Worm (Caenorhabditis elegans): ENCODE data around the gene ctl-1.
A peak's percentile ranks its signal among the peaks of the same experiment; 100 is the strongest.
"Not testable (repeated sequence)": the region's sequence is repeated elsewhere in the genome, so short reads cannot be mapped to it uniquely, and the experiment has no call there.

The ctl-1 gene

DNA sequence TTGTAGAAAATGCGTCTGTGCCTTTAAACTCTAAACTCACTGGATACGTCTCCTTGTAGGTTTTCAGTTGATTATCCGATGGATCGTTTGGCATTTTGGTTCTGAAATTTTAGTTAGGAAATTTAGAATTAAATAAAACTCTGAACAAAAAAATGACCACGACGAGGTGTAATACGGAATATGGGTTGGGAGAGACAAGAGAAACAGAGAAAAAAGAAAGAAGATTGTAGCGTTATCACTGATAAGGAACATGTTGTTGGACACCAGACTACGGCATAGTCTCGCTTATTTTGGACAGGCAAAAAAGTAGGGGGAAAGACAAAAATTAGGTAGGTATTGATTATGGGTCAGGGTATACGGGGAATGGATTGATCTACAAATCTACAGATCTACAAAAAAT, at the start of gene ctl-1:
TSS of gene ctl-1 (minus strand) at position 101 of the 400 bp plus-strand sequence.
- TF ChIP-seq D2030.7 (GFP tag; IDR thresholded peaks at IDR 0.05); madf-8 (GFP tag; conservative IDR thresholded peaks at IDR 0.05); lin-35 (GFP tag; optimal IDR thresholded peaks at IDR 0.05): not testable (repeated sequence)

DNA sequence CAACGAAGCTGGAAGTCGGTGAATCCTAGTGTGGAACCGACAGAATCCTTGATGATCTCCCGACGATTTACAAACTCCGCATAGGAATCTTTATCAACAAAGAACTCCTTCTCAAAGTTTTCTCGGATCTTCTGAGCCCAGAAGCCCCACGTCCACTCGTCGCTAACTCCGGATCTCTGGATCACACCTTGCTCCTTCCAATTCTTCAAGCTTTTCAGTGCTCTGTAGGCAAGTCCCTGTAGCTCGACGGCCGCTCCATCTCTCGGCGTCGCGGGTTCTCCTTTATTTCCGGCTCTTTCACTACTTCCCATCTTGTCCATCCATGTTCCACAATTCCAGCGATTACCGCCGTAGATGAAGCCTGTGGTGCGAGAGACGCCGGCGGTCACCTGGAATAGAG, 45.3 kb upstream of the ctl-1 start:
- TF ChIP-seq B0035.1 (tag; optimal IDR thresholded peaks at IDR 0.05) (no peak), lin-35 (GFP tag; optimal IDR thresholded peaks at IDR 0.05) (no peak), F49E8.2 (tag; optimal IDR thresholded peaks at IDR 0.05; ENCODE audit: insufficient read depth) (no peak), nhr-80 (tag; optimal IDR thresholded peaks at IDR 0.05) (no peak), K12H6.12 (tag; optimal IDR thresholded peaks at IDR 0.05) (no peak), T26A5.8 (tag; optimal IDR thresholded peaks at IDR 0.05) (no peak), snpc-4 (GFP tag; optimal IDR thresholded peaks at IDR 0.05) (no peak), snpc-4 (tag; optimal IDR thresholded peaks at IDR 0.05) (no peak), dpl-1 (GFP tag; optimal IDR thresholded peaks at IDR 0.05) (no peak), lin-40 (tag; optimal IDR thresholded peaks at IDR 0.05) (no peak)

DNA sequence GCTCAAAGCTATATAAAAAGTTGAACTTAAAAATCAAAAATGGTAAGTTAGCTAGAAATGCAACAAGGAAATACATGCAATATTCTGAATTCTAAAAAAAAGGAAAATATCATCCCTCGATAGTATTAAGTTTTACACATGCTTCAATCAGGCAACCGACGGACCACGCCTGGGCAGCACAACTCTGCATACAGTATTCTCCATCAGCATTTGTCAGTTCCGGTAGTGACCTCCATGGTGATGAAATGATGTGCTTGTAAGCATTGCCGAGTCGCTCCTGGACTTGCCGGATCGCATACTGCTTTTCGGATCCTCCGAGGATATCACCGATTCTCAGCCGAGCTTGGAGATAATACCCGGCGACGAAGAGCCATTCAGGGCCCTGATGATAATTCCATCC, 44.7 kb upstream of the ctl-1 start:
- TF ChIP-seq Y95B8A.8 (GFP tag; IDR thresholded peaks at IDR 0.05) (no peak; the same call in 1 of the 2 replicates), sea-2 (GFP tag; IDR thresholded peaks at IDR 0.05) (no peak), T26A5.8 (tag; optimal IDR thresholded peaks at IDR 0.05) (peak; percentile 4), ceh-27 (GFP tag; optimal IDR thresholded peaks at IDR 0.05) (no peak), tlf-1 (GFP tag; optimal IDR thresholded peaks at IDR 0.05) (peak; percentile 31), ceh-40 (GFP tag; IDR thresholded peaks at IDR 0.05) (peak; percentile 59; the same call in 1 of the 2 replicates), cebp-1 (GFP tag; IDR thresholded peaks at IDR 0.05) (no peak), cebp-1 (tag; optimal IDR thresholded peaks at IDR 0.05) (peak; percentile 71), T07F8.4 (tag; optimal IDR thresholded peaks at IDR 0.05) (no peak), F49E8.2 (tag; optimal IDR thresholded peaks at IDR 0.05; ENCODE audit: insufficient read depth) (peak; percentile 75), mcd-1 (GFP tag; IDR thresholded peaks at IDR 0.05) (peak; percentile 38; the same call in 1 of the 2 replicates), akir-1 (GFP tag; optimal IDR thresholded peaks at IDR 0.05) (no peak), hlh-26 (GFP tag; conservative IDR thresholded peaks at IDR 0.05) (no peak), D2030.7 (GFP tag; IDR thresholded peaks at IDR 0.05) (0 out of 2 replicates have a peak, but pooled peaks have one; percentile 13), egl-44 (GFP tag; IDR thresholded peaks at IDR 0.05) (0 out of 2 replicates have a peak, but pooled peaks have one; percentile 41), Y79H2A.3 (GFP tag; conservative IDR thresholded peaks at IDR 0.05) (0 out of 2 replicates have a peak, but pooled peaks have one; percentile 32), F33H1.4 (GFP tag; IDR thresholded peaks at IDR 0.05) (no peak), hrde-1 (tag; optimal IDR thresholded peaks at IDR 0.05; ENCODE audit: borderline replicate concordance) (peak; percentile 70), F37B4.10 (GFP tag; IDR thresholded peaks at IDR 0.05) (no peak), tbp1 (GFP tag; optimal IDR thresholded peaks at IDR 0.05) (peak; percentile 48), hsf-1 (GFP tag; IDR thresholded peaks at IDR 0.05) (peak; percentile 75), lsy-27 (tag; optimal IDR thresholded peaks at IDR 0.05; ENCODE audit: borderline replicate concordance, insufficient read depth) (no peak), Y53G8AR.9 (GFP tag; conservative IDR thresholded peaks at IDR 0.05) (0 out of 2 replicates have a peak, but pooled peaks have one; percentile 51), lin-54 (GFP tag; optimal IDR thresholded peaks at IDR 0.05) (peak; percentile 30), madf-3 (GFP tag; IDR thresholded peaks at IDR 0.05) (peak; percentile 78; the same call in 1 of the 2 replicates), nfya-2 (GFP tag; IDR thresholded peaks at IDR 0.05) (0 out of 2 replicates have a peak, but pooled peaks have one; percentile 66), rcor-1 (GFP tag; IDR thresholded peaks at IDR 0.05) (peak; percentile 55), chd-7 (tag; optimal IDR thresholded peaks at IDR 0.05) (peak; percentile 63), F22D6.2 (tag; optimal IDR thresholded peaks at IDR 0.05) (no peak), snpc-4 (GFP tag; optimal IDR thresholded peaks at IDR 0.05) (no peak), snpc-4 (tag; optimal IDR thresholded peaks at IDR 0.05) (peak in 1 of 4 experiments; percentile 42), nfya-1 (tag; optimal IDR thresholded peaks at IDR 0.05; ENCODE audit: borderline replicate concordance, insufficient read depth) (no peak), F55B11.4 (tag; optimal IDR thresholded peaks at IDR 0.05; ENCODE audit: borderline replicate concordance, insufficient read depth) (no peak), madf-6 (GFP tag; IDR thresholded peaks at IDR 0.05) (peak; percentile 75), lsl-1 (GFP tag; optimal IDR thresholded peaks at IDR 0.05) (peak; percentile 46), zfh-2 (GFP tag; conservative IDR thresholded peaks at IDR 0.05) (peak; percentile 6; the same call in 1 of the 2 replicates)
